Worm (Caenorhabditis elegans) whole organism, L3 larva: Measurements from ENCODE around the gene srw-122.

Experiments used
- aly-2 ChIP-seq: fragments of 150-350 bp; optimal IDR thresholded peaks from 2 replicates; lab custom pipeline; 2014; ENCODE audit warnings: missing biosample characterization, missing genetic modification characterization
- ama-1 ChIP-seq: fragments of 150-350 bp; optimal IDR thresholded peaks from 2 replicates; lab custom pipeline; 2018
- ceh-9 ChIP-seq: sonication (generic microtip); optimal IDR thresholded peaks from 2 replicates; lab custom pipeline; 2018; ENCODE audit warnings: missing biosample characterization, missing genetic modification characterization
- elt-2 ChIP-seq: sonication (generic microtip); optimal IDR thresholded peaks from 2 replicates; lab custom pipeline; 2016; ENCODE audit warnings: missing genetic modification reagents, mild to moderate bottlenecking, missing genetic modification characterization, missing compliant biosample characterization
- lin-39 ChIP-seq: fragments of 150-350 bp; optimal IDR thresholded peaks from 2 replicates; lab custom pipeline; 2018; ENCODE audit warnings: missing biosample characterization, missing genetic modification reagents, missing genetic modification characterization
- nfya-1 ChIP-seq: sonication (generic microtip); optimal IDR thresholded peaks from 2 replicates; lab custom pipeline; 2017; ENCODE audit warnings: missing genetic modification characterization, mild to moderate bottlenecking, missing compliant biosample characterization, antibody characterized with exemption, moderate library complexity; ENCODE audit not compliant: insufficient read depth
- nhr-11 ChIP-seq: fragments of 150-350 bp; optimal IDR thresholded peaks from 2 replicates; lab custom pipeline; 2014; ENCODE audit warnings: missing biosample characterization, missing genetic modification characterization
- nhr-237 ChIP-seq: fragments of 150-350 bp; optimal IDR thresholded peaks from 2 replicates; lab custom pipeline; 2014; ENCODE audit warnings: missing biosample characterization, missing genetic modification characterization
- nhr-76 ChIP-seq: fragments of 150-350 bp; sonication (generic microtip); optimal IDR thresholded peaks from 5 replicates; lab custom pipeline; 2014; ENCODE audit warnings: missing biosample characterization, missing genetic modification characterization
- sea-2 ChIP-seq: fragments of 150-350 bp; sonication (generic microtip); optimal IDR thresholded peaks from 4 replicates; lab custom pipeline; 2014; ENCODE audit warnings: missing biosample characterization, missing genetic modification reagents, missing genetic modification characterization
- snpc-4 ChIP-seq: fragments of 150-350 bp; optimal IDR thresholded peaks from 2 replicates; lab custom pipeline; 2014; ENCODE audit warnings: missing biosample characterization, missing genetic modification characterization
- unc-62 ChIP-seq: fragments of 150-350 bp; sonication (generic microtip); optimal IDR thresholded peaks from 4 replicates; lab custom pipeline; 2014; ENCODE audit warnings: missing biosample characterization, missing genetic modification reagents, missing genetic modification characterization

DNA sequence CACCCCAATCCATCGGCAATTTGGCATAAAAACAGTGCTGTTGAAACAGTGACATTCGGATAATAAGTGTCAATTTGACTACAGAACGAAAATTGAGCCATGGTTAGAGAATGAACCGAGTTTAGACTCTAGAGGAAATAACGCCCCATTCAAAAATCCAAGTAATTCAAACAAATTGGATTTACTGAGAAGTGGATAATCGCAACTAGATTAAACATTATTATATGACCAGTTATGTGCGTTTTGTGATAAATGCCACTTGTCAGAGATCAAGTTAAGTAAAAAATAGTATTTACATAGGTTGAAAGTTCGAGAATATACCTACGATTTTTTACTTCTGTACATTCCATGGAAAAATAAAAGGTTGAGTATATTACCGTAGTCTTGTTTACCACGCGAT is 33.3 kb upstream of the srw-122 start, which contains the start of gene srw-139:
- TF ChIP-seq sea-2 (GFP tag; lab: Kevin White, UChicago) (no peak), aly-2 (tag; lab: Kevin White, UChicago) (no peak), ama-1 (lab: Kevin White, UChicago) (no peak), nhr-237 (tag; lab: Kevin White, UChicago) (no peak), lin-39 (tag; lab: Kevin White, UChicago) (no peak), nhr-76 (tag; lab: Kevin White, UChicago) (no peak), nhr-11 (no peak), elt-2 (no peak), ceh-9 (tag; lab: Kevin White, UChicago) (no peak), unc-62 (GFP tag; lab: Kevin White, UChicago) (no peak), snpc-4 (tag; lab: Kevin White, UChicago) (no peak), nfya-1 (tag; lab: Kevin White, UChicago) (no peak)
